Worm (Caenorhabditis elegans) whole organism, L1 larva: ENCODE measurements around the gene pgp-7.

ENCODE experiments used
- C16A3.4 ChIP-seq: fragments of 150-350 bp; optimal IDR thresholded peaks from 2 replicates; lab custom pipeline; 2014; ENCODE audit warnings: missing biosample characterization, missing genetic modification characterization
- F16B12.6 ChIP-seq: fragments of 150-350 bp; optimal IDR thresholded peaks from 2 replicates; lab custom pipeline; 2014; ENCODE audit warnings: missing biosample characterization, missing genetic modification characterization
- aly-2 ChIP-seq: fragments of 150-350 bp; optimal IDR thresholded peaks from 2 replicates; lab custom pipeline; 2014; ENCODE audit warnings: missing biosample characterization, missing genetic modification characterization
- ama-1 ChIP-seq: fragments of 150-350 bp; optimal IDR thresholded peaks from 2 replicates; lab custom pipeline; 2014
- ceh-63 ChIP-seq: fragments of 200-800 bp; sonication (Bioruptor generic); optimal IDR thresholded peaks from 2 replicates; lab custom pipeline; 2018; ENCODE audit warnings: mild to moderate bottlenecking, missing genetic modification characterization, missing compliant biosample characterization
- ceh-8 ChIP-seq: fragments of 200-800 bp; sonication (Bioruptor generic); optimal IDR thresholded peaks from 2 replicates; lab custom pipeline; 2018; ENCODE audit warnings: mild to moderate bottlenecking, missing genetic modification characterization, moderate library complexity, missing compliant biosample characterization
- ceh-82 ChIP-seq, 3 experiments: fragments of 150-350 bp in 1 of 3; sonication (generic microtip) in 2 of 3; optimal IDR thresholded peaks; 2 replicates each; lab custom pipeline; 2014 to 2017; ENCODE audit warnings: missing biosample characterization in 3 of 3, missing genetic modification characterization in 3 of 3
- ceh-90 ChIP-seq: sonication (generic microtip); optimal IDR thresholded peaks from 2 replicates; lab custom pipeline; 2016; ENCODE audit warnings: missing genetic modification characterization, missing compliant biosample characterization
- ces-1 ChIP-seq: fragments of 150-350 bp; optimal IDR thresholded peaks from 2 replicates; lab custom pipeline; 2014; ENCODE audit warnings: missing biosample characterization, missing genetic modification reagents, missing genetic modification characterization
- dsc-1 ChIP-seq: sonication (generic microtip); optimal IDR thresholded peaks from 2 replicates; lab custom pipeline; 2016; ENCODE audit warnings: mild to moderate bottlenecking, missing genetic modification characterization, missing compliant biosample characterization
- efl-3 ChIP-seq: fragments of 200-800 bp; sonication (Bioruptor generic); optimal IDR thresholded peaks from 2 replicates; lab custom pipeline; 2018; ENCODE audit warnings: mild to moderate bottlenecking, missing genetic modification characterization, missing compliant biosample characterization
- elt-2 ChIP-seq: sonication (generic microtip); optimal IDR thresholded peaks from 2 replicates; lab custom pipeline; 2016; ENCODE audit warnings: missing genetic modification characterization, mild to moderate bottlenecking, inconsistent platforms, missing compliant biosample characterization, missing genetic modification reagents
- fkh-4 ChIP-seq: sonication (generic microtip); optimal IDR thresholded peaks from 2 replicates; lab custom pipeline; 2016; ENCODE audit warnings: missing compliant biosample characterization, missing genetic modification characterization, borderline replicate concordance
- fkh-8 ChIP-seq: sonication (generic microtip); optimal IDR thresholded peaks from 2 replicates; lab custom pipeline; 2016; ENCODE audit warnings: mild to moderate bottlenecking, missing genetic modification characterization, missing compliant biosample characterization
- irx-1 ChIP-seq: sonication (generic microtip); optimal IDR thresholded peaks from 2 replicates; lab custom pipeline; 2016; ENCODE audit warnings: missing genetic modification characterization, missing compliant biosample characterization
- lin-13 ChIP-seq: fragments of 150-350 bp; optimal IDR thresholded peaks from 2 replicates; lab custom pipeline; 2014; ENCODE audit warnings: missing biosample characterization, missing genetic modification reagents, missing genetic modification characterization
- lin-14 ChIP-seq: fragments of 200-800 bp; sonication (Bioruptor generic); optimal IDR thresholded peaks from 2 replicates; lab custom pipeline; 2018; ENCODE audit warnings: mild to moderate bottlenecking, missing genetic modification characterization, moderate library complexity, missing compliant biosample characterization
- lin-15B ChIP-seq: fragments of 150-350 bp; sonication (generic microtip); optimal IDR thresholded peaks from 3 replicates; lab custom pipeline; 2014; ENCODE audit warnings: missing biosample characterization, missing genetic modification characterization
- lin-35 ChIP-seq, 2 experiments: fragments of 150-350 bp; optimal IDR thresholded peaks; 2 replicates each; lab custom pipeline; 2014; ENCODE audit warnings: missing biosample characterization in 2 of 2, missing genetic modification characterization in 2 of 2, missing genetic modification reagents in 2 of 2
- mdl-1 ChIP-seq, 2 experiments: fragments of 150-350 bp; optimal IDR thresholded peaks; 2 replicates each; lab custom pipeline; 2014 to 2017; ENCODE audit warnings: missing biosample characterization in 2 of 2, missing genetic modification characterization in 2 of 2, inconsistent platforms in 1 of 2
- mef-2 ChIP-seq: fragments of 150-350 bp; optimal IDR thresholded peaks from 2 replicates; lab custom pipeline; 2014; ENCODE audit warnings: missing biosample characterization, missing genetic modification characterization
- mep-1 ChIP-seq: fragments of 150-350 bp; optimal IDR thresholded peaks from 2 replicates; lab custom pipeline; 2014; ENCODE audit warnings: missing biosample characterization, missing genetic modification characterization
- nhr-12 ChIP-seq: sonication (generic microtip); optimal IDR thresholded peaks from 2 replicates; lab custom pipeline; 2017; ENCODE audit warnings: missing biosample characterization, missing genetic modification characterization
- nhr-20 ChIP-seq: sonication (generic microtip); optimal IDR thresholded peaks from 2 replicates; lab custom pipeline; 2016; ENCODE audit warnings: mild to moderate bottlenecking, missing genetic modification characterization, missing compliant biosample characterization
- nhr-237 ChIP-seq: fragments of 150-350 bp; optimal IDR thresholded peaks from 2 replicates; lab custom pipeline; 2014; ENCODE audit warnings: missing biosample characterization, missing genetic modification characterization
- nhr-71 ChIP-seq: sonication (generic microtip); optimal IDR thresholded peaks from 2 replicates; lab custom pipeline; 2016; ENCODE audit warnings: mild to moderate bottlenecking, missing genetic modification characterization, moderate library complexity, missing compliant biosample characterization
- nhr-85 ChIP-seq: sonication (generic microtip); peaks from one replicate; lab custom pipeline; 2016; ENCODE audit warnings: missing genetic modification characterization, inconsistent platforms, missing compliant biosample characterization
- nhr-90 ChIP-seq: sonication (generic microtip); optimal IDR thresholded peaks from 2 replicates; lab custom pipeline; 2016; ENCODE audit warnings: mild to moderate bottlenecking, missing genetic modification characterization, missing compliant biosample characterization; ENCODE audit not compliant: poor library complexity
- pax-3 ChIP-seq: fragments of 200-800 bp; sonication (Bioruptor generic); optimal IDR thresholded peaks from 2 replicates; lab custom pipeline; 2018; ENCODE audit warnings: mild to moderate bottlenecking, missing genetic modification characterization, moderate library complexity, missing compliant biosample characterization
- skn-1 ChIP-seq: fragments of 150-350 bp; optimal IDR thresholded peaks from 2 replicates; lab custom pipeline; 2014; ENCODE audit warnings: missing biosample characterization, missing genetic modification characterization
- snpc-4 ChIP-seq: fragments of 150-350 bp; optimal IDR thresholded peaks from 2 replicates; lab custom pipeline; 2014; ENCODE audit warnings: missing biosample characterization, missing genetic modification characterization
- tlp-1 ChIP-seq: fragments of 150-350 bp; optimal IDR thresholded peaks from 2 replicates; lab custom pipeline; 2014; ENCODE audit warnings: missing biosample characterization, missing genetic modification characterization
- unc-130 ChIP-seq: fragments of 150-350 bp; optimal IDR thresholded peaks from 2 replicates; lab custom pipeline; 2017; ENCODE audit warnings: missing biosample characterization, missing genetic modification characterization, inconsistent platforms
- unc-86 ChIP-seq: sonication (generic microtip); optimal IDR thresholded peaks from 2 replicates; lab custom pipeline; 2016; ENCODE audit warnings: missing genetic modification characterization, missing compliant biosample characterization
- ztf-11 ChIP-seq, 2 experiments: sonication (generic microtip); optimal IDR thresholded peaks; 2 replicates each; lab custom pipeline; 2016 to 2017; ENCODE audit warnings: missing genetic modification characterization in 2 of 2, missing biosample characterization in 1 of 2, missing compliant biosample characterization in 1 of 2

pgp-7 gene

ce11 chrX:10851202-10851601 lies 18.8 kb downstream of the pgp-7 start:
- TF ChIP-seq mdl-1 (tag; optimal IDR thresholded peaks at IDR 0.05; lab: Kevin White, UChicago): no peak
- TF ChIP-seq nhr-90 (tag; lab: Kevin White, UChicago): no peak
- TF ChIP-seq ceh-8: no peak
- no peak for TF ChIP-seq mef-2 (tag; lab: Kevin White, UChicago)
- TF ChIP-seq nhr-237: no peak
- TF ChIP-seq pax-3 (tag; lab: Kevin White, UChicago): no peak
- TF ChIP-seq aly-2 (tag; lab: Kevin White, UChicago): no peak
- no peak for TF ChIP-seq ceh-63 (GFP tag; lab: Kevin White, UChicago)
- no peak for TF ChIP-seq lin-13 (GFP tag; lab: Kevin White, UChicago)
- TF ChIP-seq ces-1 (GFP tag; lab: Kevin White, UChicago): no peak
- no peak for TF ChIP-seq fkh-4
- no peak for TF ChIP-seq dsc-1 (tag; lab: Kevin White, UChicago)

ce11 chrX:10846898-10847297 lies 23.1 kb downstream of the pgp-7 start:
- TF ChIP-seq fkh-4 (no peak), lin-35 (GFP tag; optimal IDR thresholded peaks at IDR 0.05; lab: Kevin White, UChicago) (peak in 1 of 2 experiments; percentile 34), tlp-1 (tag; lab: Kevin White, UChicago) (no peak), lin-14 (GFP tag; lab: Kevin White, UChicago) (peak; percentile 8), nhr-85 (peak; percentile 70), nhr-20 (tag; lab: Kevin White, UChicago) (peak; percentile 54), nhr-12 (tag; lab: Kevin White, UChicago) (no peak), fkh-8 (no peak), nhr-71 (tag; lab: Kevin White, UChicago) (peak; percentile 12), snpc-4 (tag; lab: Kevin White, UChicago) (no peak)

ce11 chrX:10844602-10845354 lies 25.3 kb downstream of the pgp-7 start, which contains the start of gene C05A9.2:
Gene C05A9.2, minus strand, starts transcription at chrX:10844674.
- TF ChIP-seq ces-1 (GFP tag; lab: Kevin White, UChicago): no peak
- TF ChIP-seq unc-86 (tag; lab: Kevin White, UChicago): no peak
- TF ChIP-seq ceh-82 (tag; optimal IDR thresholded peaks at IDR 0.05; lab: Kevin White, UChicago): no peak
- no peak for TF ChIP-seq lin-15B
- TF ChIP-seq F16B12.6 (tag; lab: Kevin White, UChicago): no peak
- no peak for TF ChIP-seq pax-3 (tag; lab: Kevin White, UChicago)
- TF ChIP-seq C16A3.4 (tag; lab: Kevin White, UChicago): no peak
- no peak for TF ChIP-seq mdl-1 (tag; optimal IDR thresholded peaks at IDR 0.05; lab: Kevin White, UChicago)
- TF ChIP-seq skn-1 (tag; lab: Kevin White, UChicago): no peak
- TF ChIP-seq ama-1 (lab: Kevin White, UChicago): no peak
- TF ChIP-seq ceh-90 (tag; lab: Kevin White, UChicago): no peak
- TF ChIP-seq ztf-11 (tag; optimal IDR thresholded peaks at IDR 0.05; lab: Kevin White, UChicago): no peak
- no peak for TF ChIP-seq nhr-85
- TF ChIP-seq efl-3 (GFP tag; lab: Kevin White, UChicago): no peak
- no peak for TF ChIP-seq tlp-1 (tag; lab: Kevin White, UChicago)

- TF ChIP-seq unc-130 (no peak), elt-2 (tag; lab: Kevin White, UChicago) (peak; percentile 27)
These were observed 25.9 kb downstream of the pgp-7 start for ce11 chrX:10844137-10844536.

ce11 chrX:10838550-10838949 lies 31.5 kb downstream of the pgp-7 start, which contains the start of gene plc-1:
Gene plc-1, minus strand, starts transcription at chrX:10838650.
- TF ChIP-seq unc-86 (tag; lab: Kevin White, UChicago) (peak; percentile 42), mep-1 (tag; lab: Kevin White, UChicago) (no peak), aly-2 (tag; lab: Kevin White, UChicago) (no peak), irx-1 (tag; lab: Kevin White, UChicago) (no peak)
